Worm (Caenorhabditis elegans) whole organism, L2 larva: Measurements from ENCODE around the gene F55G1.15.
A peak's percentile ranks its signal among the peaks of the same experiment; 100 is the strongest.

Experiments
- C34F6.9 ChIP-seq: fragments of 150-350 bp; optimal IDR thresholded peaks from 2 replicates; lab custom pipeline; 2014; ENCODE audit warnings: missing biosample characterization, missing genetic modification characterization
- F13H6.1 ChIP-seq: sonication (generic microtip); optimal IDR thresholded peaks from 2 replicates; lab custom pipeline; 2016; ENCODE audit warnings: missing genetic modification characterization, missing compliant biosample characterization
- R02D3.7 ChIP-seq: fragments of 150-350 bp; optimal IDR thresholded peaks from 2 replicates; lab custom pipeline; 2014; ENCODE audit warnings: missing biosample characterization, missing genetic modification characterization
- Y55F3AM.14 ChIP-seq: fragments of 200-800 bp; sonication (Bioruptor generic); optimal IDR thresholded peaks from 2 replicates; lab custom pipeline; 2018; ENCODE audit warnings: mild to moderate bottlenecking, missing genetic modification characterization, missing compliant biosample characterization
- ZK546.5 ChIP-seq: sonication (generic microtip); optimal IDR thresholded peaks from 2 replicates; lab custom pipeline; 2017; ENCODE audit warnings: missing biosample characterization, missing genetic modification characterization
- alr-1 ChIP-seq: fragments of 150-350 bp; optimal IDR thresholded peaks from 2 replicates; lab custom pipeline; 2014; ENCODE audit warnings: missing biosample characterization, missing genetic modification characterization
- aly-2 ChIP-seq: fragments of 150-350 bp; optimal IDR thresholded peaks from 2 replicates; lab custom pipeline; 2014; ENCODE audit warnings: missing biosample characterization, missing genetic modification characterization
- ama-1 ChIP-seq: fragments of 150-350 bp; optimal IDR thresholded peaks from 2 replicates; lab custom pipeline; 2018; ENCODE audit warnings: inconsistent platforms
- blmp-1 ChIP-seq: sonication (generic microtip); optimal IDR thresholded peaks from 2 replicates; lab custom pipeline; 2017; ENCODE audit warnings: missing genetic modification characterization, mild to moderate bottlenecking, missing compliant biosample characterization, antibody characterized with exemption, moderate library complexity; ENCODE audit not compliant: insufficient read depth
- ceh-16 ChIP-seq: fragments of 150-350 bp; optimal IDR thresholded peaks from 2 replicates; lab custom pipeline; 2014; ENCODE audit warnings: missing biosample characterization, missing genetic modification characterization
- ceh-82 ChIP-seq: fragments of 150-350 bp; optimal IDR thresholded peaks from 2 replicates; lab custom pipeline; 2014; ENCODE audit warnings: missing biosample characterization, missing genetic modification characterization
- crh-2 ChIP-seq: sonication (generic microtip); optimal IDR thresholded peaks from 2 replicates; lab custom pipeline; 2017; ENCODE audit warnings: missing biosample characterization, missing genetic modification characterization
- dmd-4 ChIP-seq: sonication (generic microtip); optimal IDR thresholded peaks from 2 replicates; lab custom pipeline; 2017; ENCODE audit warnings: missing biosample characterization, missing genetic modification characterization
- egl-27 ChIP-seq: sonication (generic microtip); optimal IDR thresholded peaks from 3 replicates; lab custom pipeline; 2017; ENCODE audit warnings: missing biosample characterization, missing genetic modification reagents, missing genetic modification characterization
- elt-1 ChIP-seq: fragments of 150-350 bp; optimal IDR thresholded peaks from 2 replicates; lab custom pipeline; 2014; ENCODE audit warnings: missing biosample characterization, missing genetic modification characterization
- elt-3 ChIP-seq: sonication (generic microtip); optimal IDR thresholded peaks from 2 replicates; lab custom pipeline; 2017; ENCODE audit warnings: missing biosample characterization, missing genetic modification characterization
- fos-1 ChIP-seq: fragments of 150-350 bp; optimal IDR thresholded peaks from 2 replicates; lab custom pipeline; 2014; ENCODE audit warnings: missing biosample characterization, missing genetic modification characterization
- gmeb-1 ChIP-seq: fragments of 150-350 bp; optimal IDR thresholded peaks from 2 replicates; lab custom pipeline; 2014; ENCODE audit warnings: missing biosample characterization, missing genetic modification characterization
- lin-11 ChIP-seq: fragments of 150-350 bp; sonication (generic microtip); optimal IDR thresholded peaks from 2 replicates; lab custom pipeline; 2014; ENCODE audit warnings: missing biosample characterization, missing genetic modification characterization, inconsistent platforms, mixed read lengths
- lin-13 ChIP-seq: fragments of 150-350 bp; optimal IDR thresholded peaks from 2 replicates; lab custom pipeline; 2014; ENCODE audit warnings: missing biosample characterization, missing genetic modification reagents, missing genetic modification characterization
- lin-39 ChIP-seq: fragments of 150-350 bp; optimal IDR thresholded peaks from 2 replicates; lab custom pipeline; 2014; ENCODE audit warnings: missing biosample characterization, missing genetic modification reagents, missing genetic modification characterization
- lsy-2 ChIP-seq, 2 experiments: fragments of 150-350 bp in 1 of 2; sonication (generic microtip) in 1 of 2; optimal IDR thresholded peaks; 2 replicates each; lab custom pipeline; 2014 to 2017; ENCODE audit warnings: missing biosample characterization in 2 of 2, missing genetic modification characterization in 2 of 2
- mab-5 ChIP-seq: fragments of 150-350 bp; optimal IDR thresholded peaks from 2 replicates; lab custom pipeline; 2014; ENCODE audit warnings: missing biosample characterization, missing genetic modification characterization
- mbf-1 ChIP-seq: sonication (generic microtip); optimal IDR thresholded peaks from 2 replicates; lab custom pipeline; 2017; ENCODE audit warnings: missing biosample characterization, missing genetic modification characterization
- mdl-1 ChIP-seq, 2 experiments: fragments of 150-350 bp in 1 of 2; sonication (generic microtip) in 1 of 2; optimal IDR thresholded peaks; 2 replicates each; lab custom pipeline; 2017; ENCODE audit warnings: missing biosample characterization in 2 of 2, missing genetic modification characterization in 2 of 2
- nhr-10 ChIP-seq: sonication (generic microtip); optimal IDR thresholded peaks from 2 replicates; lab custom pipeline; 2017; ENCODE audit warnings: missing biosample characterization, missing genetic modification characterization
- nhr-11 ChIP-seq: fragments of 150-350 bp; optimal IDR thresholded peaks from 2 replicates; lab custom pipeline; 2014; ENCODE audit warnings: missing biosample characterization, missing genetic modification characterization
- nhr-12 ChIP-seq: fragments of 150-350 bp; optimal IDR thresholded peaks from 2 replicates; lab custom pipeline; 2014; ENCODE audit warnings: missing biosample characterization, missing genetic modification characterization
- nhr-129 ChIP-seq: fragments of 150-350 bp; optimal IDR thresholded peaks from 2 replicates; lab custom pipeline; 2014; ENCODE audit warnings: missing biosample characterization, missing genetic modification characterization
- nhr-21 ChIP-seq: fragments of 150-350 bp; optimal IDR thresholded peaks from 2 replicates; lab custom pipeline; 2014; ENCODE audit warnings: missing biosample characterization, missing genetic modification characterization
- nhr-23 ChIP-seq: fragments of 150-350 bp; optimal IDR thresholded peaks from 2 replicates; lab custom pipeline; 2014; ENCODE audit warnings: missing biosample characterization, missing genetic modification reagents, missing genetic modification characterization
- nhr-237 ChIP-seq: fragments of 150-350 bp; optimal IDR thresholded peaks from 2 replicates; lab custom pipeline; 2014; ENCODE audit warnings: missing biosample characterization, missing genetic modification characterization
- nhr-25 ChIP-seq: fragments of 150-350 bp; sonication (generic microtip); optimal IDR thresholded peaks from 3 replicates; lab custom pipeline; 2014; ENCODE audit warnings: missing biosample characterization, missing genetic modification characterization
- nhr-6 ChIP-seq: fragments of 150-350 bp; optimal IDR thresholded peaks from 2 replicates; lab custom pipeline; 2014; ENCODE audit warnings: missing biosample characterization, missing genetic modification characterization
- nhr-77 ChIP-seq: fragments of 150-350 bp; optimal IDR thresholded peaks from 2 replicates; lab custom pipeline; 2014; ENCODE audit warnings: missing biosample characterization, missing genetic modification characterization
- peb-1 ChIP-seq: fragments of 150-350 bp; optimal IDR thresholded peaks from 2 replicates; lab custom pipeline; 2014; ENCODE audit warnings: missing biosample characterization, missing genetic modification characterization
- sem-4 ChIP-seq: fragments of 150-350 bp; optimal IDR thresholded peaks from 2 replicates; lab custom pipeline; 2014; ENCODE audit warnings: missing biosample characterization, missing genetic modification reagents, missing genetic modification characterization
- skn-1 ChIP-seq: sonication (generic microtip); optimal IDR thresholded peaks from 2 replicates; lab custom pipeline; 2017; ENCODE audit warnings: missing biosample characterization, missing genetic modification characterization
- sma-3 ChIP-seq: sonication (generic microtip); optimal IDR thresholded peaks from 2 replicates; lab custom pipeline; 2016; ENCODE audit warnings: missing genetic modification reagents, missing genetic modification characterization, missing compliant biosample characterization
- sma-9 ChIP-seq, 2 experiments: fragments of 150-350 bp in 1 of 2; sonication (generic microtip) in 1 of 2; optimal IDR thresholded peaks; 2 replicates each; lab custom pipeline; 2014 to 2016; ENCODE audit warnings: missing genetic modification characterization in 2 of 2, mild to moderate bottlenecking in 1 of 2, missing biosample characterization in 1 of 2, missing compliant biosample characterization in 1 of 2, missing genetic modification reagents in 1 of 2, moderate library complexity in 1 of 2
- snpc-4 ChIP-seq: fragments of 150-350 bp; optimal IDR thresholded peaks from 2 replicates; lab custom pipeline; 2014; ENCODE audit warnings: missing biosample characterization, missing genetic modification characterization
- unc-39 ChIP-seq: fragments of 150-350 bp; optimal IDR thresholded peaks from 2 replicates; lab custom pipeline; 2014; ENCODE audit warnings: missing biosample characterization, missing genetic modification characterization
- unc-55 ChIP-seq: fragments of 150-350 bp; sonication (generic microtip); optimal IDR thresholded peaks from 3 replicates; lab custom pipeline; 2014; ENCODE audit warnings: missing biosample characterization, missing genetic modification reagents, missing genetic modification characterization
- unc-62 ChIP-seq: fragments of 150-350 bp; optimal IDR thresholded peaks from 2 replicates; lab custom pipeline; 2014; ENCODE audit warnings: missing biosample characterization, missing genetic modification reagents, missing genetic modification characterization
- zag-1 ChIP-seq: fragments of 150-350 bp; optimal IDR thresholded peaks from 2 replicates; lab custom pipeline; 2014; ENCODE audit warnings: missing biosample characterization, missing genetic modification characterization
- ztf-1 ChIP-seq: fragments of 200-800 bp; sonication (Bioruptor generic); conservative IDR thresholded peaks from 2 replicates; pipeline ENCODE4 v1.3.6; 2022; ENCODE audit warnings: missing genetic modification characterization, missing compliant biosample characterization
- ztf-11 ChIP-seq: sonication (generic microtip); optimal IDR thresholded peaks from 2 replicates; lab custom pipeline; 2017; ENCODE audit warnings: missing biosample characterization, missing genetic modification characterization
- ztf-4 ChIP-seq: fragments of 150-350 bp; optimal IDR thresholded peaks from 2 replicates; lab custom pipeline; 2014; ENCODE audit warnings: missing biosample characterization, missing genetic modification characterization

Gene F55G1.15

DNA sequence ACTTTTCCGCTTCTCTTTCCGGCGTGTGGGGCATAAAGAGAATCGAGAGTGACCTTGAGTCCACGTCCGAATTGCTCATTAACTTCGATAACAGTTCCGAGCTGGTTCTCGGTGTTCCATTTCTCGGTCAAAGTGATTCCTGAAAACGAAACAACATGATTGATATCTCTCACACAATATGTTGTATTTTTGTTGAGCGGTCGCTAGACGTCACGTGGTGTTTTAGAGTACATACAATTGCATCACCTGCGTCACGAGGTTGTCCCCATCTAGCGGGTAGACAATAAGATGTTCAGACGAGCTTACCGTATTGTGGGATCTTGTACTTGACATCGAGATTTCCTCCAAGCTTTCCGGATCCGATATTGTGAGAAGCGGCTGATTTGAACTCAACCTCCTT is 6.1 kb upstream of the F55G1.15 start:
- TF ChIP-seq mdl-1 (tag; optimal IDR thresholded peaks at IDR 0.05; lab: Kevin White, UChicago) = peak in 1 of 2 experiments; percentile 1
- TF ChIP-seq ztf-4 (tag; lab: Kevin White, UChicago) = no peak
- TF ChIP-seq ceh-16 (tag; lab: Kevin White, UChicago) = no peak
- TF ChIP-seq zag-1 (tag; lab: Kevin White, UChicago) = no peak
- no peak for TF ChIP-seq elt-3
- peak in 1 of 2 experiments; percentile 61 for TF ChIP-seq lsy-2 (tag; optimal IDR thresholded peaks at IDR 0.05; lab: Kevin White, UChicago)
- no peak for TF ChIP-seq nhr-12 (tag; lab: Kevin White, UChicago)
- TF ChIP-seq nhr-10 (tag; lab: Kevin White, UChicago) = no peak
- no peak for TF ChIP-seq elt-1
- no peak for TF ChIP-seq nhr-23 (tag; lab: Kevin White, UChicago)
- no peak for TF ChIP-seq unc-62
- TF ChIP-seq skn-1 = no peak
- no peak for TF ChIP-seq mab-5 (tag; lab: Kevin White, UChicago)
- no peak for TF ChIP-seq snpc-4 (tag; lab: Kevin White, UChicago)
- TF ChIP-seq C34F6.9 = peak; percentile 24
- peak; percentile 35 for TF ChIP-seq ama-1 (lab: Kevin White, UChicago)
- no peak for TF ChIP-seq aly-2 (tag; lab: Kevin White, UChicago)
- peak; percentile 56 for TF ChIP-seq gmeb-1 (tag; lab: Kevin White, UChicago)
- TF ChIP-seq sma-9 (GFP tag; optimal IDR thresholded peaks at IDR 0.05; lab: Kevin White, UChicago) = peak; percentile 62
- no peak for TF ChIP-seq sma-9 (tag; optimal IDR thresholded peaks at IDR 0.05; lab: Kevin White, UChicago)
- no peak for TF ChIP-seq nhr-11 (tag; lab: Kevin White, UChicago)
- TF ChIP-seq sem-4 (tag; lab: Kevin White, UChicago) = peak; percentile 22
- no peak for TF ChIP-seq mbf-1
- TF ChIP-seq unc-39 (tag; lab: Kevin White, UChicago) = no peak
- no peak for TF ChIP-seq ceh-82 (tag; lab: Kevin White, UChicago)
- no peak for TF ChIP-seq R02D3.7 (tag; lab: Kevin White, UChicago)
- TF ChIP-seq nhr-25 (tag; lab: Kevin White, UChicago) = peak; percentile 58
- TF ChIP-seq blmp-1 (tag; lab: Kevin White, UChicago) = no peak
- TF ChIP-seq F13H6.1 = peak; percentile 35
- TF ChIP-seq nhr-6 = no peak
- no peak for TF ChIP-seq ztf-11
- TF ChIP-seq nhr-129 (tag; lab: Kevin White, UChicago) = peak; percentile 99
- no peak for TF ChIP-seq dmd-4 (tag; lab: Kevin White, UChicago)
- TF ChIP-seq crh-2 (tag; lab: Kevin White, UChicago) = peak; percentile 29
- peak; percentile 65 for TF ChIP-seq nhr-21 (tag; lab: Kevin White, UChicago)
- TF ChIP-seq lin-39 (tag; lab: Kevin White, UChicago) = no peak
- no peak for TF ChIP-seq ZK546.5 (tag; lab: Kevin White, UChicago)
- no peak for TF ChIP-seq peb-1 (tag; lab: Kevin White, UChicago)
- no peak for TF ChIP-seq egl-27 (tag; lab: Kevin White, UChicago)
- TF ChIP-seq alr-1 (tag; lab: Kevin White, UChicago) = no peak
- peak; percentile 21 for TF ChIP-seq lin-13
- TF ChIP-seq unc-55 (GFP tag; lab: Kevin White, UChicago) = no peak
- TF ChIP-seq Y55F3AM.14 (GFP tag; lab: Kevin White, UChicago) = no peak
- TF ChIP-seq nhr-237 (tag; lab: Kevin White, UChicago) = no peak
- TF ChIP-seq sma-3 (GFP tag; lab: Kevin White, UChicago) = peak; percentile 28
- no peak for TF ChIP-seq fos-1 (tag; lab: Kevin White, UChicago)
- TF ChIP-seq ztf-1 (GFP tag; lab: Robert Waterston, UW) = no peak
- no peak for TF ChIP-seq lin-11 (tag; lab: Kevin White, UChicago)
- no peak for TF ChIP-seq nhr-77 (tag; lab: Kevin White, UChicago)
- TF ChIP-seq, all 48 proteins: peak for 14
